Fruit fly (Drosophila melanogaster): ENCODE data around the gene Spn77Bb.

Spn77Bb gene

dm6 chr3L:20361389-20361788 lies 40.6 kb downstream of the Spn77Bb start, which contains the start of gene Prim2 (continued):
- TF ChIP-seq ato (GFP tag; IDR thresholded peaks at IDR 0.05; ENCODE audit: partially characterized antibody) = peak; percentile 39; the same call in 1 of the 2 replicates
- no peak for TF ChIP-seq eve (GFP tag; optimal IDR thresholded peaks at IDR 0.05)
- peak; percentile 54 for TF ChIP-seq hbn (GFP tag; IDR thresholded peaks at IDR 0.05; ENCODE audit: partially characterized antibody)
- no peak for TF ChIP-seq Rx (GFP tag; IDR thresholded peaks at IDR 0.05)
- TF ChIP-seq Bgb (GFP tag; IDR thresholded peaks at IDR 0.05; ENCODE audit: partially characterized antibody) = peak; percentile 72
- TF ChIP-seq row (GFP tag; IDR thresholded peaks at IDR 0.05) = peak; percentile 20; the same call in 1 of the 3 replicates
- peak; percentile 69 for TF ChIP-seq CG34224 (GFP tag; IDR thresholded peaks at IDR 0.05; ENCODE audit: partially characterized antibody)
- TF ChIP-seq tna (GFP tag; IDR thresholded peaks at IDR 0.05; ENCODE audit: partially characterized antibody) = peak; percentile 43; the same call in 1 of the 2 replicates
- TF ChIP-seq pzg (GFP tag; optimal IDR thresholded peaks at IDR 0.05) = peak; percentile 58
- no peak for TF ChIP-seq CG31388 (GFP tag; optimal IDR thresholded peaks at IDR 0.05)
- TF ChIP-seq CG16813 (GFP tag; IDR thresholded peaks at IDR 0.05; ENCODE audit: partially characterized antibody) = peak; percentile 59
- TF ChIP-seq CG5953 (GFP tag; IDR thresholded peaks at IDR 0.05) = no peak
- TF ChIP-seq ewg (GFP tag; optimal IDR thresholded peaks at IDR 0.05) = peak; percentile 78
- TF ChIP-seq CG10267 (tag; optimal IDR thresholded peaks at IDR 0.05) = peak; percentile 21
- TF ChIP-seq CG7372 (GFP tag; IDR thresholded peaks at IDR 0.05) = no peak
- TF ChIP-seq Dref (GFP tag; IDR thresholded peaks at IDR 0.05) = peak; percentile 75
- no peak for TF ChIP-seq hkb (optimal IDR thresholded peaks at IDR 0.05)
- no peak for TF ChIP-seq hkb (GFP tag; IDR thresholded peaks at IDR 0.05)
- peak; percentile 69 for TF ChIP-seq amos (GFP tag; IDR thresholded peaks at IDR 0.05; ENCODE audit: partially characterized antibody)
- TF ChIP-seq zen2 (GFP tag; IDR thresholded peaks at IDR 0.05; ENCODE audit: partially characterized antibody) = peak; percentile 61; the same call in 2 of the 3 replicates
- TF ChIP-seq MESR4 (GFP tag; optimal IDR thresholded peaks at IDR 0.05) = peak; percentile 12
- peak; percentile 62 to 91 for TF ChIP-seq crp (GFP tag; optimal IDR thresholded peaks at IDR 0.05)
- no peak for TF ChIP-seq CG2712 (tag; optimal IDR thresholded peaks at IDR 0.05)
- peak; percentile 70 for TF ChIP-seq Scr (GFP tag; IDR thresholded peaks at IDR 0.05; ENCODE audit: partially characterized antibody)
- no peak for TF ChIP-seq ase (GFP tag; IDR thresholded peaks at IDR 0.05)
- TF ChIP-seq CG17802 (tag; optimal IDR thresholded peaks at IDR 0.05) = no peak
- TF ChIP-seq CG9817 (tag; optimal IDR thresholded peaks at IDR 0.05) = no peak
- peak; percentile 72 for TF ChIP-seq BEAF-32 (GFP tag; optimal IDR thresholded peaks at IDR 0.05)

- TF ChIP-seq exex (tag; optimal IDR thresholded peaks at IDR 0.05) (peak; percentile 91), Hey (tag; optimal IDR thresholded peaks at IDR 0.05) (peak; percentile 64), CG13296 (GFP tag; optimal IDR thresholded peaks at IDR 0.05) (no peak), Side (GFP tag; optimal IDR thresholded peaks at IDR 0.05) (no peak), CG7745 (tag; optimal IDR thresholded peaks at IDR 0.05) (no peak), eve (GFP tag; optimal IDR thresholded peaks at IDR 0.05) (no peak), cwo (GFP tag; optimal IDR thresholded peaks at IDR 0.05) (peak; percentile 57), Dip2 (GFP tag; IDR thresholded peaks at IDR 0.05) (no peak), CG3163 (GFP tag; optimal IDR thresholded peaks at IDR 0.05) (no peak), mirr (GFP tag; optimal IDR thresholded peaks at IDR 0.05) (peak; percentile 20), CG34376 (GFP tag; optimal IDR thresholded peaks at IDR 0.05) (peak; percentile 85), hkb (optimal IDR thresholded peaks at IDR 0.05) (no peak), hkb (GFP tag; IDR thresholded peaks at IDR 0.05) (no peak), CG9932 (GFP tag; IDR thresholded peaks at IDR 0.05) (no peak), Oaz (GFP tag; IDR thresholded peaks at IDR 0.05) (no peak), sug (tag; optimal IDR thresholded peaks at IDR 0.05) (peak; percentile 75), GATAe (GFP tag; conservative IDR thresholded peaks at IDR 0.05) (peak; percentile 48; the same call in 1 of the 2 replicates), CG9817 (tag; optimal IDR thresholded peaks at IDR 0.05) (no peak), D19B (GFP tag; optimal IDR thresholded peaks at IDR 0.05) (peak; percentile 42), CG31224 (GFP tag; IDR thresholded peaks at IDR 0.05) (peak; percentile 72), CG15479 (GFP tag; optimal IDR thresholded peaks at IDR 0.05) (peak; percentile 73)
Measured at dm6 chr3L:20366074-20366473, 45.3 kb downstream of the Spn77Bb start.
